Worm (Caenorhabditis elegans) whole organism, mixed stage, embryonic: ENCODE results near the gene F13C5.3.

Experiments
- M03D4.4 ChIP-seq: sonication (generic microtip); optimal IDR thresholded peaks from 2 replicates; lab custom pipeline; 2017; ENCODE audit warnings: mild to moderate bottlenecking, missing genetic modification characterization, missing compliant biosample characterization
- bed-3 ChIP-seq: fragments of 200-800 bp; sonication (Bioruptor generic); optimal IDR thresholded peaks from 3 replicates; lab custom pipeline; 2018; ENCODE audit warnings: mild to moderate bottlenecking, missing genetic modification characterization, moderate library complexity, missing compliant biosample characterization
- blmp-1 ChIP-seq: fragments of 150-350 bp; optimal IDR thresholded peaks from 2 replicates; lab custom pipeline; 2014; ENCODE audit warnings: missing biosample characterization, missing genetic modification characterization
- ceh-43 ChIP-seq: fragments of 200-800 bp; sonication (Bioruptor generic); optimal IDR thresholded peaks from 2 replicates; lab custom pipeline; 2018; ENCODE audit warnings: mild to moderate bottlenecking, missing genetic modification characterization, moderate library complexity, missing compliant biosample characterization
- ceh-83 ChIP-seq: fragments of 200-800 bp; sonication (Bioruptor generic); optimal IDR thresholded peaks from 2 replicates; lab custom pipeline; 2018; ENCODE audit warnings: mild to moderate bottlenecking, missing genetic modification characterization, missing compliant biosample characterization
- ces-1 ChIP-seq: fragments of 150-350 bp; optimal IDR thresholded peaks from 2 replicates; lab custom pipeline; 2014; ENCODE audit warnings: missing biosample characterization, missing genetic modification reagents, missing genetic modification characterization
- cnd-1 ChIP-seq: fragments of 200-800 bp; sonication (Bioruptor generic); optimal IDR thresholded peaks from 2 replicates; lab custom pipeline; 2018; ENCODE audit warnings: mild to moderate bottlenecking, missing genetic modification characterization, missing compliant biosample characterization
- drap-1 ChIP-seq: fragments of 200-800 bp; sonication (Bioruptor generic); optimal IDR thresholded peaks from 3 replicates; lab custom pipeline; 2018; ENCODE audit warnings: mild to moderate bottlenecking, missing genetic modification characterization, missing compliant biosample characterization
- elt-1 ChIP-seq: sonication (generic microtip); optimal IDR thresholded peaks from 2 replicates; lab custom pipeline; 2017; ENCODE audit warnings: missing genetic modification characterization, mild to moderate bottlenecking, missing compliant biosample characterization, antibody characterized with exemption, moderate library complexity, borderline replicate concordance; ENCODE audit not compliant: insufficient read depth
- elt-3 ChIP-seq: fragments of 150-350 bp; optimal IDR thresholded peaks from 2 replicates; lab custom pipeline; 2014; ENCODE audit warnings: missing biosample characterization, missing genetic modification characterization
- ham-2 ChIP-seq: fragments of 200-800 bp; sonication (Bioruptor generic); optimal IDR thresholded peaks from 2 replicates; lab custom pipeline; 2018; ENCODE audit warnings: mild to moderate bottlenecking, missing genetic modification characterization, missing compliant biosample characterization
- lin-32 ChIP-seq: fragments of 200-800 bp; sonication (Bioruptor generic); optimal IDR thresholded peaks from 2 replicates; lab custom pipeline; 2018; ENCODE audit warnings: mild to moderate bottlenecking, missing genetic modification characterization, missing compliant biosample characterization
- lsy-2 ChIP-seq: fragments of 150-350 bp; optimal IDR thresholded peaks from 2 replicates; lab custom pipeline; 2014; ENCODE audit warnings: missing biosample characterization, missing genetic modification characterization
- mab-5 ChIP-seq: fragments of 150-350 bp; optimal IDR thresholded peaks from 2 replicates; lab custom pipeline; 2014; ENCODE audit warnings: missing biosample characterization, missing genetic modification characterization
- mep-1 ChIP-seq: fragments of 150-350 bp; optimal IDR thresholded peaks from 2 replicates; lab custom pipeline; 2017; ENCODE audit warnings: missing biosample characterization, missing genetic modification reagents, missing genetic modification characterization, inconsistent platforms
- nhr-2 ChIP-seq: fragments of 150-350 bp; optimal IDR thresholded peaks from 2 replicates; lab custom pipeline; 2014; ENCODE audit warnings: missing biosample characterization, missing genetic modification characterization
- nhr-237 ChIP-seq: fragments of 150-350 bp; optimal IDR thresholded peaks from 2 replicates; lab custom pipeline; 2014; ENCODE audit warnings: missing biosample characterization, missing genetic modification characterization
- nhr-28 ChIP-seq: fragments of 150-350 bp; optimal IDR thresholded peaks from 2 replicates; lab custom pipeline; 2014; ENCODE audit warnings: missing biosample characterization, missing genetic modification characterization
- nhr-76 ChIP-seq: sonication (generic microtip); optimal IDR thresholded peaks from 2 replicates; lab custom pipeline; 2017; ENCODE audit warnings: missing biosample characterization, missing genetic modification characterization
- pha-4 ChIP-seq: fragments of 150-350 bp; optimal IDR thresholded peaks from 2 replicates; lab custom pipeline; 2018; ENCODE audit warnings: missing biosample characterization, missing genetic modification reagents, missing genetic modification characterization
- sem-2 ChIP-seq: fragments of 200-800 bp; sonication (Bioruptor generic); optimal IDR thresholded peaks from 2 replicates; lab custom pipeline; 2018; ENCODE audit warnings: mild to moderate bottlenecking, missing genetic modification characterization, missing compliant biosample characterization
- snpc-4 ChIP-seq: fragments of 150-350 bp; optimal IDR thresholded peaks from 2 replicates; lab custom pipeline; 2014; ENCODE audit warnings: missing biosample characterization, missing genetic modification characterization
- sptf-1 ChIP-seq: sonication (generic microtip); optimal IDR thresholded peaks from 2 replicates; lab custom pipeline; 2017; ENCODE audit warnings: mild to moderate bottlenecking, missing genetic modification characterization, moderate library complexity, missing compliant biosample characterization
- tbx-8 ChIP-seq: fragments of 200-800 bp; sonication (Bioruptor generic); optimal IDR thresholded peaks from 2 replicates; lab custom pipeline; 2018; ENCODE audit warnings: mild to moderate bottlenecking, missing genetic modification characterization, moderate library complexity, missing compliant biosample characterization
- unc-120 ChIP-seq: sonication (generic microtip); optimal IDR thresholded peaks from 2 replicates; lab custom pipeline; 2017; ENCODE audit warnings: missing genetic modification characterization, missing compliant biosample characterization; ENCODE audit not compliant: poor library complexity, severe bottlenecking
- unc-39 ChIP-seq: fragments of 150-350 bp; optimal IDR thresholded peaks from 2 replicates; lab custom pipeline; 2014; ENCODE audit warnings: missing biosample characterization, missing genetic modification characterization
- unc-62 ChIP-seq: fragments of 150-350 bp; optimal IDR thresholded peaks from 2 replicates; lab custom pipeline; 2014; ENCODE audit warnings: missing biosample characterization, missing genetic modification reagents, missing genetic modification characterization
- zip-8 ChIP-seq: fragments of 150-350 bp; optimal IDR thresholded peaks from 2 replicates; lab custom pipeline; 2014; ENCODE audit warnings: missing biosample characterization, missing genetic modification characterization
- ztf-11 ChIP-seq: fragments of 150-350 bp; optimal IDR thresholded peaks from 2 replicates; lab custom pipeline; 2014; ENCODE audit warnings: missing biosample characterization, missing genetic modification characterization

F13C5.3 gene

ce11 chrX:599476-599875, at the start of gene F13C5.3:
TSS of gene F13C5.3 (minus strand) at chrX:599576.
- TF ChIP-seq cnd-1 (tag; lab: Kevin White, UChicago) (no peak), elt-1 (no peak), mep-1 (tag; lab: Kevin White, UChicago) (no peak), tbx-8 (no peak), unc-39 (tag; lab: Kevin White, UChicago) (no peak), ztf-11 (no peak), ceh-43 (GFP tag; lab: Kevin White, UChicago) (no peak), zip-8 (tag; lab: Kevin White, UChicago) (no peak), blmp-1 (tag; lab: Kevin White, UChicago) (no peak)

ce11 chrX:646493-646892, 47.1 kb upstream of the F13C5.3 start:
- TF ChIP-seq M03D4.4 (tag; lab: Kevin White, UChicago): no peak
- TF ChIP-seq nhr-237 (tag; lab: Kevin White, UChicago): no peak
- TF ChIP-seq ceh-83 (GFP tag; lab: Kevin White, UChicago): no peak
- TF ChIP-seq elt-3 (tag; lab: Kevin White, UChicago): no peak
- no peak for TF ChIP-seq sptf-1 (tag; lab: Kevin White, UChicago)
- no peak for TF ChIP-seq pha-4 (tag; lab: Kevin White, UChicago)
- TF ChIP-seq drap-1 (GFP tag; lab: Kevin White, UChicago): no peak
- no peak for TF ChIP-seq sem-2 (GFP tag; lab: Kevin White, UChicago)
- no peak for TF ChIP-seq mep-1 (tag; lab: Kevin White, UChicago)
- no peak for TF ChIP-seq bed-3 (GFP tag; lab: Kevin White, UChicago)
- TF ChIP-seq nhr-2 (tag; lab: Kevin White, UChicago): no peak
- no peak for TF ChIP-seq blmp-1 (tag; lab: Kevin White, UChicago)
- no peak for TF ChIP-seq elt-1
- no peak for TF ChIP-seq tbx-8
- TF ChIP-seq nhr-76 (tag; lab: Kevin White, UChicago): no peak
- TF ChIP-seq lsy-2: no peak

- TF ChIP-seq ceh-83 (GFP tag; lab: Kevin White, UChicago) (no peak), sptf-1 (tag; lab: Kevin White, UChicago) (no peak)
These were observed 46.2 kb upstream of the F13C5.3 start for ce11 chrX:645589-645988.

ce11 chrX:642817-643216, 43.4 kb upstream of the F13C5.3 start:
- TF ChIP-seq snpc-4 (tag; lab: Kevin White, UChicago): no peak
- TF ChIP-seq, all 35 proteins: peak for 0

ce11 chrX:641440-641839, 42.1 kb upstream of the F13C5.3 start, which contains the start of gene M6.11:
TSS of gene M6.11 (minus strand) at chrX:641540.
- TF ChIP-seq unc-120 (tag; lab: Kevin White, UChicago) (no peak), lsy-2 (no peak), zip-8 (tag; lab: Kevin White, UChicago) (no peak), pha-4 (tag; lab: Kevin White, UChicago) (no peak), ham-2 (no peak), unc-62 (no peak), ceh-83 (GFP tag; lab: Kevin White, UChicago) (no peak), ces-1 (GFP tag; lab: Kevin White, UChicago) (no peak), nhr-28 (tag; lab: Kevin White, UChicago) (no peak), ceh-43 (GFP tag; lab: Kevin White, UChicago) (no peak), lin-32 (no peak), snpc-4 (tag; lab: Kevin White, UChicago) (no peak), blmp-1 (tag; lab: Kevin White, UChicago) (no peak)

- no peak for TF ChIP-seq bed-3 (GFP tag; lab: Kevin White, UChicago)
- TF ChIP-seq mab-5 (tag; lab: Kevin White, UChicago): no peak
- TF ChIP-seq cnd-1 (tag; lab: Kevin White, UChicago): no peak
- TF ChIP-seq blmp-1 (tag; lab: Kevin White, UChicago): no peak
- no peak for TF ChIP-seq drap-1 (GFP tag; lab: Kevin White, UChicago)
- TF ChIP-seq ces-1 (GFP tag; lab: Kevin White, UChicago): no peak
- TF ChIP-seq ceh-83 (GFP tag; lab: Kevin White, UChicago): no peak
These were observed 38.2 kb upstream of the F13C5.3 start for ce11 chrX:637588-637987.
